Worm (Caenorhabditis elegans): ENCODE results near the gene F23F12.13.

The F23F12.13 gene

ce11 chrIII:6495191-6495723 lies at the start of gene F23F12.13:
TSS of gene F23F12.13 (plus strand) at chrIII:6495673.
- TF ChIP-seq drap-1 (GFP tag; optimal IDR thresholded peaks at IDR 0.05): no peak
- no peak for TF ChIP-seq sptf-1 (tag; optimal IDR thresholded peaks at IDR 0.05)
- TF ChIP-seq ceh-39 (tag; optimal IDR thresholded peaks at IDR 0.05): no peak
- TF ChIP-seq cnd-1 (tag; optimal IDR thresholded peaks at IDR 0.05): no peak
- TF ChIP-seq lsy-2 (tag; optimal IDR thresholded peaks at IDR 0.05): no peak
- TF ChIP-seq elt-3 (tag; optimal IDR thresholded peaks at IDR 0.05): no peak
- TF ChIP-seq nhr-12 (tag; optimal IDR thresholded peaks at IDR 0.05): no peak
- TF ChIP-seq unc-62 (GFP tag; optimal IDR thresholded peaks at IDR 0.05): no peak
- TF ChIP-seq flh-1 (GFP tag; optimal IDR thresholded peaks at IDR 0.05): no peak
- TF ChIP-seq mls-2 (tag; optimal IDR thresholded peaks at IDR 0.05): no peak

- TF ChIP-seq zip-8 (tag; optimal IDR thresholded peaks at IDR 0.05): no peak
- no peak for TF ChIP-seq bed-3 (GFP tag; optimal IDR thresholded peaks at IDR 0.05)
- TF ChIP-seq nhr-12 (tag; optimal IDR thresholded peaks at IDR 0.05): no peak
- TF ChIP-seq unc-39 (tag; optimal IDR thresholded peaks at IDR 0.05): no peak
- no peak for TF ChIP-seq pha-4 (tag; optimal IDR thresholded peaks at IDR 0.05)
- no peak for TF ChIP-seq mep-1 (tag; optimal IDR thresholded peaks at IDR 0.05)
- no peak for TF ChIP-seq cnd-1 (tag; optimal IDR thresholded peaks at IDR 0.05)
- TF ChIP-seq ceh-39 (tag; optimal IDR thresholded peaks at IDR 0.05): no peak
- no peak for TF ChIP-seq ceh-43 (GFP tag; optimal IDR thresholded peaks at IDR 0.05)
- no peak for TF ChIP-seq flh-1 (GFP tag; optimal IDR thresholded peaks at IDR 0.05)
- TF ChIP-seq nhr-2 (tag; optimal IDR thresholded peaks at IDR 0.05): no peak
- no peak for TF ChIP-seq nhr-28 (tag; optimal IDR thresholded peaks at IDR 0.05)
- TF ChIP-seq blmp-1 (tag; optimal IDR thresholded peaks at IDR 0.05): no peak
- no peak for TF ChIP-seq elt-1 (tag; optimal IDR thresholded peaks at IDR 0.05; ENCODE audit: borderline replicate concordance, insufficient read depth)
- TF ChIP-seq drap-1 (GFP tag; optimal IDR thresholded peaks at IDR 0.05): no peak
- no peak for TF ChIP-seq lin-32 (GFP tag; optimal IDR thresholded peaks at IDR 0.05)
- no peak for TF ChIP-seq ham-2 (GFP tag; optimal IDR thresholded peaks at IDR 0.05)
Observed at ce11 chrIII:6446807-6447206, 48.7 kb upstream of the F23F12.13 start, which contains the start of gene let-721. TSS of gene let-721 (minus strand) at chrIII:6446907.

- TF ChIP-seq hlh-1 (tag; optimal IDR thresholded peaks at IDR 0.05) (peak; percentile 75), nhr-237 (tag; optimal IDR thresholded peaks at IDR 0.05) (peak; percentile 10), zip-8 (tag; optimal IDR thresholded peaks at IDR 0.05) (peak; percentile 27), blmp-1 (tag; optimal IDR thresholded peaks at IDR 0.05) (no peak), M03D4.4 (tag; optimal IDR thresholded peaks at IDR 0.05) (no peak)
Observed at ce11 chrIII:6447521-6447920, 48.0 kb upstream of the F23F12.13 start.

- TF ChIP-seq elt-3 (tag; optimal IDR thresholded peaks at IDR 0.05) (no peak), unc-39 (tag; optimal IDR thresholded peaks at IDR 0.05) (no peak), unc-120 (tag; optimal IDR thresholded peaks at IDR 0.05; ENCODE audit: poor library complexity, severe bottlenecking) (no peak), nhr-28 (tag; optimal IDR thresholded peaks at IDR 0.05) (no peak), mls-2 (tag; optimal IDR thresholded peaks at IDR 0.05) (no peak), ztf-11 (tag; optimal IDR thresholded peaks at IDR 0.05) (no peak), mab-5 (tag; optimal IDR thresholded peaks at IDR 0.05) (no peak), ces-1 (GFP tag; optimal IDR thresholded peaks at IDR 0.05) (no peak), snpc-4 (tag; optimal IDR thresholded peaks at IDR 0.05) (no peak), lin-32 (GFP tag; optimal IDR thresholded peaks at IDR 0.05) (no peak), hlh-1 (tag; optimal IDR thresholded peaks at IDR 0.05) (no peak), nhr-237 (tag; optimal IDR thresholded peaks at IDR 0.05) (no peak), zip-8 (tag; optimal IDR thresholded peaks at IDR 0.05) (no peak)
Observed at ce11 chrIII:6449854-6450253, 45.6 kb upstream of the F23F12.13 start.

- no peak for TF ChIP-seq ceh-83 (GFP tag; optimal IDR thresholded peaks at IDR 0.05)
- no peak for TF ChIP-seq lsy-2 (tag; optimal IDR thresholded peaks at IDR 0.05)
- TF ChIP-seq M03D4.4 (tag; optimal IDR thresholded peaks at IDR 0.05): no peak
- no peak for TF ChIP-seq zip-8 (tag; optimal IDR thresholded peaks at IDR 0.05)
- no peak for TF ChIP-seq drap-1 (GFP tag; optimal IDR thresholded peaks at IDR 0.05)
- no peak for TF ChIP-seq nhr-12 (tag; optimal IDR thresholded peaks at IDR 0.05)
- TF ChIP-seq blmp-1 (tag; optimal IDR thresholded peaks at IDR 0.05): no peak
- TF ChIP-seq mab-5 (tag; optimal IDR thresholded peaks at IDR 0.05): no peak
- TF ChIP-seq nhr-2 (tag; optimal IDR thresholded peaks at IDR 0.05): no peak
- no peak for TF ChIP-seq tbx-8 (GFP tag; optimal IDR thresholded peaks at IDR 0.05)
- no peak for TF ChIP-seq elt-1 (tag; optimal IDR thresholded peaks at IDR 0.05; ENCODE audit: borderline replicate concordance, insufficient read depth)
- TF ChIP-seq ham-2 (GFP tag; optimal IDR thresholded peaks at IDR 0.05): no peak
- TF ChIP-seq unc-39 (tag; optimal IDR thresholded peaks at IDR 0.05): no peak
- no peak for TF ChIP-seq flh-1 (GFP tag; optimal IDR thresholded peaks at IDR 0.05)
Observed at ce11 chrIII:6450596-6450995, 44.9 kb upstream of the F23F12.13 start, which contains the start of gene T26A5.6. TSS of gene T26A5.6 (minus strand) at chrIII:6450696.
